Fruit fly (Drosophila melanogaster): ENCODE results near the gene CG12231.
A peak's percentile ranks its signal among the peaks of the same experiment; 100 is the strongest.

DNA sequence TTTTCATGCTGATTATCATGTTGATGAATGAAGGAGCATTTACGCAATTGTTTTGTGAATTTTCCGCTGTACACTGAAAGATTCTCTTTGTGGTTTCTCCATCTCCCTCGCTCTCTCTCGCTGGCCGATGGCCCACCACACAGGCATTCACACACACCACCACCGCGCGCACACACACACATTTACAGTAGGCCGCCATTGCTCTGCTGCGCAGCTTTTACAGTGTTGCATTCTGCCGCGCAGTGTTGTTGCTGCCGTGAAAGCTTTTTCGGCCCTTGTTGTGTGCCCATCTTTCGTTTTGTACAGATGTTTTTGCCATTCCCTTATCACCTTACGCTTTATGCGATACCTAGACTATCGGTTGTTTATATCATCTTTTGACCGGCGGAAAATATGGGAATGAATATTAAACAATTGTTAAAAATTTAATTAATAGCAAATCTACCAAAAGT lies 34.7 kb downstream of the CG12231 start:
- TF ChIP-seq NfI (GFP tag; optimal IDR thresholded peaks at IDR 0.05) (no peak), Atf3 (GFP tag; optimal IDR thresholded peaks at IDR 0.05) (no peak), Aef1 (GFP tag; IDR thresholded peaks at IDR 0.05) (peak; percentile 82), ash1 (GFP tag; optimal IDR thresholded peaks at IDR 0.05) (peak; percentile 28), tll (GFP tag; optimal IDR thresholded peaks at IDR 0.05) (no peak), da (GFP tag; optimal IDR thresholded peaks at IDR 0.05) (no peak), zf30C (GFP tag; optimal IDR thresholded peaks at IDR 0.05) (peak; percentile 75), pan (optimal IDR thresholded peaks at IDR 0.05) (no peak), pan (GFP tag; optimal IDR thresholded peaks at IDR 0.05 in 1 of 2, IDR thresholded peaks at IDR 0.05 in 1 of 2) (no peak), ci (GFP tag; IDR thresholded peaks at IDR 0.05) (peak; percentile 57), CG1024 (GFP tag; IDR thresholded peaks at IDR 0.05) (no peak), CG34224 (GFP tag; IDR thresholded peaks at IDR 0.05; ENCODE audit: partially characterized antibody) (peak; percentile 76), Antp (GFP tag; optimal IDR thresholded peaks at IDR 0.05) (no peak)
